Worm (Caenorhabditis elegans) whole organism, L1 larva: ENCODE measurements around the gene K02D10.1.

Experiments used
- F16B12.6 ChIP-seq: fragments of 150-350 bp; optimal IDR thresholded peaks from 2 replicates; lab custom pipeline; 2014; ENCODE audit warnings: missing biosample characterization, missing genetic modification characterization
- Y116A8C.19 ChIP-seq: sonication (generic microtip); optimal IDR thresholded peaks from 2 replicates; lab custom pipeline; 2016; ENCODE audit warnings: missing compliant biosample characterization, missing genetic modification characterization, borderline replicate concordance
- aha-1 ChIP-seq: fragments of 150-350 bp; optimal IDR thresholded peaks from 2 replicates; lab custom pipeline; 2014; ENCODE audit warnings: missing biosample characterization, missing genetic modification characterization
- alr-1 ChIP-seq: fragments of 200-800 bp; sonication (Bioruptor generic); optimal IDR thresholded peaks from 2 replicates; lab custom pipeline; 2018; ENCODE audit warnings: borderline replicate concordance, mild to moderate bottlenecking, missing genetic modification characterization, missing compliant biosample characterization
- aly-2 ChIP-seq: fragments of 150-350 bp; optimal IDR thresholded peaks from 2 replicates; lab custom pipeline; 2014; ENCODE audit warnings: missing biosample characterization, missing genetic modification characterization
- ama-1 ChIP-seq: fragments of 150-350 bp; optimal IDR thresholded peaks from 2 replicates; lab custom pipeline; 2014
- blmp-1 ChIP-seq: fragments of 150-350 bp; optimal IDR thresholded peaks from 2 replicates; lab custom pipeline; 2014; ENCODE audit warnings: missing biosample characterization, missing genetic modification characterization
- ceh-8 ChIP-seq: fragments of 200-800 bp; sonication (Bioruptor generic); optimal IDR thresholded peaks from 2 replicates; lab custom pipeline; 2018; ENCODE audit warnings: mild to moderate bottlenecking, missing genetic modification characterization, moderate library complexity, missing compliant biosample characterization
- ceh-82 ChIP-seq, 3 experiments: fragments of 150-350 bp in 1 of 3; sonication (generic microtip) in 2 of 3; optimal IDR thresholded peaks; 2 replicates each; lab custom pipeline; 2014 to 2017; ENCODE audit warnings: missing biosample characterization in 3 of 3, missing genetic modification characterization in 3 of 3
- ceh-90 ChIP-seq: sonication (generic microtip); optimal IDR thresholded peaks from 2 replicates; lab custom pipeline; 2016; ENCODE audit warnings: missing genetic modification characterization, missing compliant biosample characterization
- ces-1 ChIP-seq: fragments of 150-350 bp; optimal IDR thresholded peaks from 2 replicates; lab custom pipeline; 2014; ENCODE audit warnings: missing biosample characterization, missing genetic modification reagents, missing genetic modification characterization
- dpl-1 ChIP-seq, 3 experiments: fragments of 150-350 bp in 2 of 3; sonication (generic microtip) in 1 of 3; optimal IDR thresholded peaks; 2 replicates each; lab custom pipeline; 2014 to 2017; ENCODE audit warnings: missing biosample characterization in 3 of 3, missing genetic modification characterization in 3 of 3, missing genetic modification reagents in 3 of 3
- dsc-1 ChIP-seq: sonication (generic microtip); optimal IDR thresholded peaks from 2 replicates; lab custom pipeline; 2016; ENCODE audit warnings: mild to moderate bottlenecking, missing genetic modification characterization, missing compliant biosample characterization
- egl-13 ChIP-seq: sonication (generic microtip); optimal IDR thresholded peaks from 2 replicates; lab custom pipeline; 2016; ENCODE audit warnings: missing genotype, missing genetic modification reagents, missing genetic modification characterization, missing compliant biosample characterization
- elt-3 ChIP-seq, 6 experiments: fragments of 150-350 bp in 1 of 6; sonication (generic microtip); optimal IDR thresholded peaks; 2 replicates each; lab custom pipeline; 2017 to 2018; ENCODE audit warnings: missing biosample characterization in 6 of 6, missing genetic modification characterization in 6 of 6, inconsistent platforms in 1 of 6
- ets-5 ChIP-seq: fragments of 200-800 bp; sonication (Bioruptor generic); IDR thresholded peaks from 2 replicates; pipeline ENCODE4 v1.3.6; 2022; ENCODE audit warnings: missing genetic modification characterization, missing compliant biosample characterization
- fkh-10 ChIP-seq: sonication (generic microtip); optimal IDR thresholded peaks from 2 replicates; lab custom pipeline; 2017; ENCODE audit warnings: missing biosample characterization, missing genetic modification reagents, missing genetic modification characterization
- fkh-8 ChIP-seq: sonication (generic microtip); optimal IDR thresholded peaks from 2 replicates; lab custom pipeline; 2016; ENCODE audit warnings: mild to moderate bottlenecking, missing genetic modification characterization, missing compliant biosample characterization
- grh-1 ChIP-seq: fragments of 200-800 bp; sonication (Bioruptor generic); IDR thresholded peaks from 2 replicates; pipeline ENCODE4 v1.3.6; 2022; ENCODE audit warnings: missing genetic modification reagents, missing genetic modification characterization, missing compliant biosample characterization
- hlh-17 ChIP-seq: fragments of 200-800 bp; sonication (Bioruptor generic); optimal IDR thresholded peaks from 2 replicates; lab custom pipeline; 2018; ENCODE audit warnings: missing genetic modification characterization, mild to moderate bottlenecking, missing compliant biosample characterization, moderate library complexity, borderline replicate concordance
- hlh-4 ChIP-seq: sonication (generic microtip); optimal IDR thresholded peaks from 2 replicates; lab custom pipeline; 2016; ENCODE audit warnings: mild to moderate bottlenecking, missing genetic modification characterization, missing compliant biosample characterization
- hpl-2 ChIP-seq: fragments of 150-350 bp; optimal IDR thresholded peaks from 2 replicates; lab custom pipeline; 2014; ENCODE audit warnings: missing biosample characterization, missing genetic modification reagents, missing genetic modification characterization
- irx-1 ChIP-seq: sonication (generic microtip); optimal IDR thresholded peaks from 2 replicates; lab custom pipeline; 2016; ENCODE audit warnings: missing genetic modification characterization, missing compliant biosample characterization
- lin-14 ChIP-seq: fragments of 200-800 bp; sonication (Bioruptor generic); optimal IDR thresholded peaks from 2 replicates; lab custom pipeline; 2018; ENCODE audit warnings: mild to moderate bottlenecking, missing genetic modification characterization, moderate library complexity, missing compliant biosample characterization
- lin-15B ChIP-seq: fragments of 150-350 bp; sonication (generic microtip); optimal IDR thresholded peaks from 3 replicates; lab custom pipeline; 2014; ENCODE audit warnings: missing biosample characterization, missing genetic modification characterization
- lin-35 ChIP-seq, 2 experiments: fragments of 150-350 bp; optimal IDR thresholded peaks; 2 replicates each; lab custom pipeline; 2014; ENCODE audit warnings: missing biosample characterization in 2 of 2, missing genetic modification characterization in 2 of 2, missing genetic modification reagents in 2 of 2
- lir-3 ChIP-seq: sonication (generic microtip); optimal IDR thresholded peaks from 2 replicates; lab custom pipeline; 2016; ENCODE audit warnings: mild to moderate bottlenecking, missing genetic modification characterization, moderate library complexity, missing compliant biosample characterization; ENCODE audit not compliant: poor library complexity
- lsy-2 ChIP-seq, 2 experiments: fragments of 150-350 bp; optimal IDR thresholded peaks; 2 replicates each; lab custom pipeline; 2014; ENCODE audit warnings: missing biosample characterization in 2 of 2, missing genetic modification characterization in 2 of 2
- mdl-1 ChIP-seq, 2 experiments: fragments of 150-350 bp; optimal IDR thresholded peaks; 2 replicates each; lab custom pipeline; 2014 to 2017; ENCODE audit warnings: missing biosample characterization in 2 of 2, missing genetic modification characterization in 2 of 2, inconsistent platforms in 1 of 2
- mef-2 ChIP-seq: fragments of 150-350 bp; optimal IDR thresholded peaks from 2 replicates; lab custom pipeline; 2014; ENCODE audit warnings: missing biosample characterization, missing genetic modification characterization
- nhr-19 ChIP-seq: fragments of 200-800 bp; sonication (Bioruptor generic); conservative IDR thresholded peaks from 2 replicates; pipeline ENCODE4 v1.3.6; 2022; ENCODE audit warnings: missing genetic modification characterization, missing compliant biosample characterization
- nhr-237 ChIP-seq: fragments of 150-350 bp; optimal IDR thresholded peaks from 2 replicates; lab custom pipeline; 2014; ENCODE audit warnings: missing biosample characterization, missing genetic modification characterization
- nhr-76 ChIP-seq: sonication (generic microtip); optimal IDR thresholded peaks from 2 replicates; lab custom pipeline; 2017; ENCODE audit warnings: missing biosample characterization, missing genetic modification characterization
- nhr-84 ChIP-seq: sonication (generic microtip); optimal IDR thresholded peaks from 2 replicates; lab custom pipeline; 2017; ENCODE audit warnings: missing biosample characterization, missing genetic modification characterization
- nhr-85 ChIP-seq: sonication (generic microtip); peaks from one replicate; lab custom pipeline; 2016; ENCODE audit warnings: missing genetic modification characterization, inconsistent platforms, missing compliant biosample characterization
- pag-3 ChIP-seq: sonication (generic microtip); optimal IDR thresholded peaks from 2 replicates; lab custom pipeline; 2017; ENCODE audit warnings: missing genetic modification characterization, mild to moderate bottlenecking, missing compliant biosample characterization, antibody characterized with exemption, borderline replicate concordance; ENCODE audit not compliant: insufficient read depth
- pqm-1 ChIP-seq: sonication (generic microtip); optimal IDR thresholded peaks from 3 replicates; lab custom pipeline; 2017; ENCODE audit warnings: missing biosample characterization, missing genetic modification characterization
- snpc-4 ChIP-seq: fragments of 150-350 bp; optimal IDR thresholded peaks from 2 replicates; lab custom pipeline; 2014; ENCODE audit warnings: missing biosample characterization, missing genetic modification characterization
- snu-23 ChIP-seq: sonication (generic microtip); optimal IDR thresholded peaks from 2 replicates; lab custom pipeline; 2016; ENCODE audit warnings: missing genetic modification characterization, missing compliant biosample characterization
- sox-4 ChIP-seq: sonication (generic microtip); optimal IDR thresholded peaks from 2 replicates; lab custom pipeline; 2016; ENCODE audit warnings: missing genetic modification characterization, missing compliant biosample characterization
- sup-37 ChIP-seq: fragments of 200-800 bp; sonication (Bioruptor generic); optimal IDR thresholded peaks from 2 replicates; lab custom pipeline; 2018; ENCODE audit warnings: mild to moderate bottlenecking, missing genetic modification characterization, missing compliant biosample characterization
- swsn-7 ChIP-seq: sonication (generic microtip); optimal IDR thresholded peaks from 2 replicates; lab custom pipeline; 2016; ENCODE audit warnings: missing genetic modification characterization, missing compliant biosample characterization
- tbx-2 ChIP-seq: sonication (generic microtip); optimal IDR thresholded peaks from 2 replicates; lab custom pipeline; 2016; ENCODE audit warnings: missing genetic modification characterization, missing compliant biosample characterization
- unc-130 ChIP-seq: fragments of 150-350 bp; optimal IDR thresholded peaks from 2 replicates; lab custom pipeline; 2017; ENCODE audit warnings: missing biosample characterization, missing genetic modification characterization, inconsistent platforms
- unc-62 ChIP-seq: fragments of 150-350 bp; optimal IDR thresholded peaks from 2 replicates; lab custom pipeline; 2014; ENCODE audit warnings: missing biosample characterization, missing genetic modification reagents, missing genetic modification characterization
- unc-86 ChIP-seq: sonication (generic microtip); optimal IDR thresholded peaks from 2 replicates; lab custom pipeline; 2016; ENCODE audit warnings: missing genetic modification characterization, missing compliant biosample characterization
- unc-98 ChIP-seq: fragments of 200-800 bp; sonication (Bioruptor generic); IDR thresholded peaks from 2 replicates; pipeline ENCODE4 v1.3.6; 2022; ENCODE audit warnings: missing genetic modification characterization, missing compliant biosample characterization
- vab-15 ChIP-seq: sonication (generic microtip); optimal IDR thresholded peaks from 2 replicates; lab custom pipeline; 2017; ENCODE audit warnings: missing genotype, mild to moderate bottlenecking, missing genetic modification characterization, missing compliant biosample characterization
- ztf-11 ChIP-seq, 2 experiments: sonication (generic microtip); optimal IDR thresholded peaks; 2 replicates each; lab custom pipeline; 2016 to 2017; ENCODE audit warnings: missing genetic modification characterization in 2 of 2, missing biosample characterization in 1 of 2, missing compliant biosample characterization in 1 of 2
- ztf-4 ChIP-seq: fragments of 150-350 bp; optimal IDR thresholded peaks from 2 replicates; lab custom pipeline; 2014; ENCODE audit warnings: missing biosample characterization, missing genetic modification characterization

The K02D10.1 gene

DNA sequence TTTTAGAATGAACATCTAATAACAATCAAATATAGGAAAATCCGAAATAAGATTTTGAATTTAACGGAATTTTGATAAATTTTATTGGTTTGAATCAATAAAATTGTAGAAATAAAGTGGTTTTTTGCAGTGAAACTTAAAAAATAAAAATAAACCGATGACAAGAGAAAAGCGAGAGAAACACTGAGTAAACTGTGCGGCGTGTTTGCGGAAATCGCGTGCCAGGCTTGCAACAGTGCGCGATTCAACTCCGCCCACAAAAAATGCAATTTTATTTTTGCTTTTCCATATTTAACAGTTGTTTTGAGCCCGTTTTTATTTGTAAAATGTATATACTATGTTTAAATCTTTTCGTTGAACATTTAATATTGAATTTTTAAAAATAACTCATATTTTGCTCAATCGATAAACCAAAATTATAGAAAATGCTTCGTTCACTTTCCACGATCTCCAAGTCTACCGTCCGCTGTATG, 1.4 kb upstream of the K02D10.1 start, which contains the start of gene mtss-1 (continued):
- no peak for TF ChIP-seq ceh-8 (GFP tag; lab: Kevin White, UChicago)
- peak; percentile 5 for TF ChIP-seq hlh-4 (tag; lab: Kevin White, UChicago)
- peak; percentile 11 to 59 (median 56) for TF ChIP-seq dpl-1 (GFP tag; optimal IDR thresholded peaks at IDR 0.05; lab: Kevin White, UChicago)
- no peak for TF ChIP-seq mef-2 (tag; lab: Kevin White, UChicago)
- TF ChIP-seq blmp-1, result peak; percentile 13
- TF ChIP-seq dsc-1, result peak; percentile 65
- TF ChIP-seq lir-3 (tag; lab: Kevin White, UChicago), result peak; percentile 39
- no peak for TF ChIP-seq ztf-4 (tag; lab: Kevin White, UChicago)
- peak; percentile 60 for TF ChIP-seq snu-23 (GFP tag; lab: Kevin White, UChicago)
- TF ChIP-seq nhr-237 (tag; lab: Kevin White, UChicago), result no peak
- TF ChIP-seq pag-3 (tag; lab: Kevin White, UChicago), result no peak
- no peak for TF ChIP-seq unc-62 (GFP tag; lab: Kevin White, UChicago)
- peak; percentile 45 to 67 for TF ChIP-seq lin-35 (GFP tag; optimal IDR thresholded peaks at IDR 0.05; lab: Kevin White, UChicago)
- peak; percentile 58 for TF ChIP-seq swsn-7 (tag; lab: Kevin White, UChicago)
- no peak for TF ChIP-seq sox-4 (tag; lab: Kevin White, UChicago)
- TF ChIP-seq ces-1 (GFP tag; lab: Kevin White, UChicago), result no peak
- TF ChIP-seq hlh-17 (GFP tag; lab: Kevin White, UChicago), result no peak
- TF ChIP-seq nhr-84 (tag; lab: Kevin White, UChicago), result no peak
- no peak for TF ChIP-seq sup-37 (GFP tag; lab: Kevin White, UChicago)
- TF ChIP-seq elt-3 (tag; optimal IDR thresholded peaks at IDR 0.05; lab: Kevin White, UChicago), result peak in 1 of 6 experiments; percentile 5
- TF ChIP-seq aha-1 (tag; lab: Kevin White, UChicago), result no peak
- no peak for TF ChIP-seq nhr-76 (tag; lab: Kevin White, UChicago)
- TF ChIP-seq unc-86 (tag; lab: Kevin White, UChicago), result peak; percentile 15
- no peak for TF ChIP-seq ets-5 (GFP tag; lab: Robert Waterston, UW)
- peak; percentile 60 for TF ChIP-seq hpl-2 (GFP tag; lab: Kevin White, UChicago)
- TF ChIP-seq ceh-82 (tag; optimal IDR thresholded peaks at IDR 0.05; lab: Kevin White, UChicago), result peak; percentile 4 to 47 (median 44)
- no peak for TF ChIP-seq unc-98 (GFP tag; lab: Robert Waterston, UW)
- no peak for TF ChIP-seq ama-1 (lab: Kevin White, UChicago)
- TF ChIP-seq mdl-1 (tag; optimal IDR thresholded peaks at IDR 0.05; lab: Kevin White, UChicago), result peak in 1 of 2 experiments; percentile 2
- TF ChIP-seq snpc-4 (tag; lab: Kevin White, UChicago), result peak; percentile 46
- TF ChIP-seq Y116A8C.19, result no peak
- no peak for TF ChIP-seq pqm-1
- TF ChIP-seq vab-15, result no peak
- TF ChIP-seq, all 84 proteins: peak for 37

DNA sequence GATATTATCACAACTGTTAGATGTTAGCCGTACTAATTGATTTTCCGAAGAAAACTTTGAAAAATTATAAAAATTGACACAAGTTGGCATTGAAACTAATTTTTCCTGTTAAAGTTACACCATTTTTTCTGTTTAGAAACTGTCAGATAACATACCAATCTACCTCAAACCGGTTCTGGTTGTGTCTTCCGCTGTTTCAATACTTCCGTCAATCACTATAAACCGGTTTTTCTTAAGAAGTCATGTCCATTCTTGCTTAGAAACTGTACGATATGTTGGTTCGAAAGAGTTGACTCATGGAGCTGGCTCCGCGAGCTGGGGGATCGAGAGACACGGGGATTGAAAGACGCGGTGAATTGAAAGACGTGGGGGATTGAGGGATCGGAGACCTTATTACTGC, 907 bp downstream of the K02D10.1 start:
- TF ChIP-seq egl-13 (tag; lab: Kevin White, UChicago) (no peak), nhr-85 (tag; lab: Kevin White, UChicago) (peak; percentile 70), lir-3 (tag; lab: Kevin White, UChicago) (no peak), F16B12.6 (tag; lab: Kevin White, UChicago) (no peak), lsy-2 (tag; optimal IDR thresholded peaks at IDR 0.05; lab: Kevin White, UChicago) (peak in 1 of 2 experiments; percentile 12), aly-2 (tag; lab: Kevin White, UChicago) (no peak), alr-1 (tag; lab: Kevin White, UChicago) (no peak), ama-1 (lab: Kevin White, UChicago) (no peak), tbx-2 (tag; lab: Kevin White, UChicago) (peak; percentile 3), irx-1 (tag; lab: Kevin White, UChicago) (no peak), unc-130 (tag; lab: Kevin White, UChicago) (no peak), dsc-1 (no peak), blmp-1 (peak; percentile 47), hlh-4 (tag; lab: Kevin White, UChicago) (no peak), lin-14 (GFP tag; lab: Kevin White, UChicago) (peak; percentile 61), snu-23 (GFP tag; lab: Kevin White, UChicago) (no peak), fkh-10 (GFP tag; lab: Kevin White, UChicago) (no peak), ceh-8 (GFP tag; lab: Kevin White, UChicago) (no peak), mef-2 (tag; lab: Kevin White, UChicago) (no peak), grh-1 (GFP tag; lab: Robert Waterston, UW) (peak; percentile 88), fkh-8 (tag; lab: Kevin White, UChicago) (no peak), ztf-11 (tag; optimal IDR thresholded peaks at IDR 0.05; lab: Kevin White, UChicago) (no peak), nhr-19 (GFP tag; lab: Robert Waterston, UW) (no peak), lin-15B (tag; lab: Kevin White, UChicago) (no peak), unc-62 (GFP tag; lab: Kevin White, UChicago) (no peak), Y116A8C.19 (no peak), elt-3 (tag; optimal IDR thresholded peaks at IDR 0.05; lab: Kevin White, UChicago) (peak in 1 of 6 experiments; percentile 27), ceh-90 (tag; lab: Kevin White, UChicago) (no peak)
